Worm (Caenorhabditis elegans) whole organism, L3 larva: Measurements from ENCODE around the gene ostf-4.

Source experiments
- R02D3.7 ChIP-seq: fragments of 150-350 bp; optimal IDR thresholded peaks from 2 replicates; lab custom pipeline; 2014; ENCODE audit warnings: missing biosample characterization, missing genetic modification characterization
- ama-1 ChIP-seq: fragments of 150-350 bp; optimal IDR thresholded peaks from 2 replicates; lab custom pipeline; 2018
- ceh-82 ChIP-seq: fragments of 150-350 bp; optimal IDR thresholded peaks from 2 replicates; lab custom pipeline; 2014; ENCODE audit warnings: missing biosample characterization, missing genetic modification characterization
- daf-12 ChIP-seq: fragments of 150-350 bp; optimal IDR thresholded peaks from 2 replicates; lab custom pipeline; 2014; ENCODE audit warnings: missing biosample characterization, missing genetic modification reagents, missing genetic modification characterization
- elt-3 ChIP-seq, 3 experiments: fragments of 150-350 bp in 1 of 3; sonication (generic microtip) in 2 of 3; optimal IDR thresholded peaks; 2 replicates in 2 of 3; 4 replicates in 1 of 3; lab custom pipeline; 2014 to 2017; ENCODE audit warnings: missing biosample characterization in 3 of 3, missing genetic modification characterization in 3 of 3
- nhr-11 ChIP-seq: fragments of 150-350 bp; optimal IDR thresholded peaks from 2 replicates; lab custom pipeline; 2014; ENCODE audit warnings: missing biosample characterization, missing genetic modification characterization
- nhr-67 ChIP-seq: fragments of 150-350 bp; optimal IDR thresholded peaks from 2 replicates; lab custom pipeline; 2014; ENCODE audit warnings: missing biosample characterization, missing genetic modification characterization
- nhr-76 ChIP-seq: fragments of 150-350 bp; sonication (generic microtip); optimal IDR thresholded peaks from 5 replicates; lab custom pipeline; 2014; ENCODE audit warnings: missing biosample characterization, missing genetic modification characterization
- pha-4 ChIP-seq: fragments of 150-350 bp; optimal IDR thresholded peaks from 2 replicates; lab custom pipeline; 2014; ENCODE audit warnings: missing biosample characterization, missing genetic modification reagents, missing genetic modification characterization
- skn-1 ChIP-seq: fragments of 150-350 bp; optimal IDR thresholded peaks from 2 replicates; lab custom pipeline; 2014; ENCODE audit warnings: missing biosample characterization, missing genetic modification characterization
- snpc-4 ChIP-seq: fragments of 150-350 bp; optimal IDR thresholded peaks from 2 replicates; lab custom pipeline; 2014; ENCODE audit warnings: missing biosample characterization, missing genetic modification characterization
- unc-62 ChIP-seq: fragments of 150-350 bp; sonication (generic microtip); optimal IDR thresholded peaks from 4 replicates; lab custom pipeline; 2014; ENCODE audit warnings: missing biosample characterization, missing genetic modification reagents, missing genetic modification characterization
- zag-1 ChIP-seq: fragments of 150-350 bp; optimal IDR thresholded peaks from 2 replicates; lab custom pipeline; 2014; ENCODE audit warnings: missing biosample characterization, missing genetic modification characterization

DNA sequence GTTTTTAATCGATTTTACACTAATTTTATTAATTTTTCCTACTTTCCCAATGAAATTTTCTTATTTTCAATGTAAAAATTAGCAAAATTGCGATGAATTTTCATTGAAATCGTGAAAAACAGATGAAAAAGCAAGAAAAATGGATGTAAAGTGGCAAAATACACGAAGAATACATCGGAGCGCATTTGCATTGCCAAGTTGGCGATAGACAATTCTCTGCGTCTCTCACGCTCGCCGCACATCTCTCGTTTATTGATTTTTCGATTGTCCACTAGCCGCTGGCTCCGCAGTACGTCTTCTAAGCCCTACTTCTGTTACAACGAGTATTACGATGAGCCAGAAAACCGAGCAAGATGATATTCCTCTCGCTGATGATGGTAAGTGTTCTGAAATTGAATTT lies 396 bp upstream of the ostf-4 start, which contains the start of gene unc-69:
- peak; percentile 80 for TF ChIP-seq pha-4 (tag; lab: Kevin White, UChicago)
- no peak for TF ChIP-seq unc-62 (GFP tag; lab: Kevin White, UChicago)
- no peak for TF ChIP-seq zag-1 (tag; lab: Kevin White, UChicago)
- no peak for TF ChIP-seq R02D3.7
- TF ChIP-seq ceh-82 (tag; lab: Kevin White, UChicago) = no peak
- TF ChIP-seq snpc-4 (tag; lab: Kevin White, UChicago) = peak; percentile 28
- TF ChIP-seq elt-3 (tag; optimal IDR thresholded peaks at IDR 0.05; lab: Kevin White, UChicago) = no peak
- TF ChIP-seq daf-12 (tag; lab: Kevin White, UChicago) = no peak
- TF ChIP-seq nhr-76 = no peak
- TF ChIP-seq skn-1 (tag; lab: Kevin White, UChicago) = no peak
- no peak for TF ChIP-seq nhr-67 (tag; lab: Kevin White, UChicago)
- no peak for TF ChIP-seq ama-1 (lab: Kevin White, UChicago)
- TF ChIP-seq nhr-11 (tag; lab: Kevin White, UChicago) = no peak
